Worm (Caenorhabditis elegans): Measurements from ENCODE around the gene B0222.11.

Gene B0222.11

DNA sequence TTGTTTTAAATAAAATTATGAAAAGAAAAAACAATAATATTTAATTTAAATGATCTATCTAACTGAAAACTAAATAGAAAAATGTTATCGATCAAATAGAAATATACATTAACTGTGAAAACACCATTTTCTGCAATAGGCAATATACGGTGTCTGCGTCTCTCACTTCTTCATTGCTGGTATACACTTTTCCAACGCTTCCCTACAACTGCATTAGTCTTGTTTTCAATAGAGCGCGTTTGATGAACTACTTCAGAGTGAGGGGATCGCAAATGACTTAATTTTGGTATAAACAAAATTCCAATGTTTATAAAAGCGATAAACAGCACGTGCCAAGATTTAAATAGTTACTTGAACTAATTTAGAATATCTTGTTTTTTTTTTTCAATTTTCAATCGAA, 44.5 kb upstream of the B0222.11 start (continued):
- TF ChIP-seq nhr-21 (tag; optimal IDR thresholded peaks at IDR 0.05) (peak; percentile 30), skn-1 (tag; optimal IDR thresholded peaks at IDR 0.05) (no peak), ama-1 (optimal IDR thresholded peaks at IDR 0.05) (no peak), zag-1 (tag; optimal IDR thresholded peaks at IDR 0.05) (no peak), F13H6.1 (tag; optimal IDR thresholded peaks at IDR 0.05) (peak; percentile 21), snpc-4 (tag; optimal IDR thresholded peaks at IDR 0.05) (peak; percentile 18), nhr-237 (tag; optimal IDR thresholded peaks at IDR 0.05) (no peak), unc-55 (GFP tag; optimal IDR thresholded peaks at IDR 0.05) (peak; percentile 91), blmp-1 (tag; optimal IDR thresholded peaks at IDR 0.05; ENCODE audit: insufficient read depth) (no peak), nhr-23 (tag; optimal IDR thresholded peaks at IDR 0.05) (no peak), mdl-1 (tag; optimal IDR thresholded peaks at IDR 0.05) (peak in 1 of 2 experiments; percentile 27), ztf-11 (tag; optimal IDR thresholded peaks at IDR 0.05) (no peak), lin-11 (tag; optimal IDR thresholded peaks at IDR 0.05) (no peak), dmd-4 (tag; optimal IDR thresholded peaks at IDR 0.05) (no peak), ztf-1 (GFP tag; conservative IDR thresholded peaks at IDR 0.05) (no peak), unc-39 (tag; optimal IDR thresholded peaks at IDR 0.05) (no peak), nhr-25 (tag; optimal IDR thresholded peaks at IDR 0.05) (no peak), nhr-12 (tag; optimal IDR thresholded peaks at IDR 0.05) (no peak), nhr-77 (tag; optimal IDR thresholded peaks at IDR 0.05) (no peak)

DNA sequence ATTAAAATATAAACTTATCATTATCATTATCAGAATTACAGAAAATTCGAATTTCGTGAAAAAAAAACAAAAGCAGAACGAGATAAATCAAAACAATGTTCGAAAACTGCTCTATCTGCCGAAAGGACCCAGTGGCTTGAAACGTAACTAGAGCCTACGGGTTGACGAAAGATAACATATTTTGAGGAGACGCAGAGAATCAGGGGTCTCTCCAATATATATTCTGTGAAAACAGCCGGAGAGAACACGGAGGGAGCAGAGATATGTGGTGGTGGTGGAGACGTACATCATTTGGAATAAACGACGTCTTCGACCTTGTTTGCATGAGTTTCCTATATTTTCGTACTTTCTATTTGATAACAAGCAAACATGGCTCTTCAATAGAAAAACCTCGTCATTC, 40.9 kb upstream of the B0222.11 start:
- no peak for TF ChIP-seq peb-1 (tag; optimal IDR thresholded peaks at IDR 0.05)
- TF ChIP-seq ztf-11 (tag; optimal IDR thresholded peaks at IDR 0.05), result no peak
- TF ChIP-seq lin-11 (tag; optimal IDR thresholded peaks at IDR 0.05), result no peak
- peak; percentile 48 for TF ChIP-seq unc-55 (GFP tag; optimal IDR thresholded peaks at IDR 0.05)
- no peak for TF ChIP-seq nhr-6 (tag; optimal IDR thresholded peaks at IDR 0.05)
- TF ChIP-seq gmeb-1 (tag; optimal IDR thresholded peaks at IDR 0.05), result no peak
- TF ChIP-seq sem-4 (tag; optimal IDR thresholded peaks at IDR 0.05), result no peak
- TF ChIP-seq C34F6.9 (tag; optimal IDR thresholded peaks at IDR 0.05), result peak; percentile 12
- peak; percentile 18 for TF ChIP-seq F13H6.1 (tag; optimal IDR thresholded peaks at IDR 0.05)

DNA sequence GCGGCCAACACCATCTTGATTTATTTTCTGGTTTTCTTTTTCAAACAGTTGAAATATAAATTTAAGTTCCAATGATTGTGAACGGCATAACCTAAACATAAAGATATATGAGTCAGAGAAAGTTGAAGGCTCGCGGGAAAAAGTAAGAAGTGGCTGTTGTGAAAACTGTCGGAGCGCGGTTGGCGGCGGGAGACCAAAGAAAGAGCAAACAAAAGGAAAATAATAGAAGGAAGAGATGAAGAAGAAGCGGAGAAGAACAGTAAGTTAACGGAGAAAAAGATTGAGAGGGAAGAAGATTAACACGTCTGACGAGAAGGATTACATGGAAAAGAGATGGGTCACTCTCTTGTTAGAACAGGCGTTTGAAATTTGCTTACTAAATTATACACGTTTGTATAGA, 39.4 kb upstream of the B0222.11 start, which contains the start of gene inx-10:
TSS of gene inx-10 (minus strand) at position 101 of the 400 bp plus-strand sequence.
- TF ChIP-seq elt-1 (tag; optimal IDR thresholded peaks at IDR 0.05) (no peak), nhr-10 (tag; optimal IDR thresholded peaks at IDR 0.05) (no peak)

DNA sequence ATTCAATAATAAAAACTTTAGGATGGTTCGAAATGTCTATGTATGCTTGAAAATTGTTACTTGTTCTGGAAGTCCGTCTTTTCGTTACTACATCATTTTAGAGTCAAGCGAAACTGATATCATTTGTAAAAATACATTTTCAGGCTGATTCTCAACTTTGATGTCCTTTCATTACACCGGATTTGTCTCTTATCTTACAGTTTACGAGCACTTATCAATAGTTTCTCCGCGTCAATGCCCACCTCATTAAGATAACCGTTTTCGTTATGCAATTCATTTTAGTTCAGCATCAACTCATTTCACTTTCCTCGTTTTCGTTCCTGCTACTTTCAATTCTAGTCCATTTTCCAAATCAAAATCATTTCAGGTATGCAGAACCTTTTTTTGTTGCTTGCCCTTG, 34.7 kb upstream of the B0222.11 start, which contains the start of gene asp-2:
TSS of gene asp-2 (plus strand) at position 368 of the 400 bp plus-strand sequence.
- TF ChIP-seq sma-9 (GFP tag; optimal IDR thresholded peaks at IDR 0.05), result peak; percentile 49
- TF ChIP-seq sma-9 (tag; optimal IDR thresholded peaks at IDR 0.05), result no peak
- TF ChIP-seq zag-1 (tag; optimal IDR thresholded peaks at IDR 0.05), result no peak
- peak; percentile 79 for TF ChIP-seq fos-1 (tag; optimal IDR thresholded peaks at IDR 0.05)
- TF ChIP-seq lin-11 (tag; optimal IDR thresholded peaks at IDR 0.05), result no peak
- no peak for TF ChIP-seq lin-13 (GFP tag; optimal IDR thresholded peaks at IDR 0.05)

DNA sequence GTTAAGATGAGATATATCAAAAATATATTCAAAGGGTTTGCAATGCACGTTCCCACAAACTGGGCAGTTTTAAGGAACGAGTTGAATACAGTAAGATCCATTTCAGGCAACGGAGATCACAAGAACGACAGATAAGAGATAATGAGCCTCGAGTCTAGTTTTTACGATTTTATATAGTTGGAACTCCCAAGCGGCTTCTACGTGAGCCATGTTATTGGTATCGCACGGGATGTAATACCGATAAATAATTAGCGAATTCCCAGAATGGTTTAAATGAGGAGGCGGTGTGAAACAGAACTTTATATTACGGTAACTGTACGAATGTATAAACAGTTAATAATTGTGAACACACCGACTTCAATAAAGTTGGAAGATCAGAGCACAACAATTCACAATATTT, 30.9 kb upstream of the B0222.11 start, which contains the start of gene str-177:
TSS of gene str-177 (minus strand) at position 101 of the 400 bp plus-strand sequence.
- TF ChIP-seq ztf-11 (tag; optimal IDR thresholded peaks at IDR 0.05) (no peak), dmd-4 (tag; optimal IDR thresholded peaks at IDR 0.05) (no peak), lin-39 (tag; optimal IDR thresholded peaks at IDR 0.05) (no peak), F13H6.1 (tag; optimal IDR thresholded peaks at IDR 0.05) (no peak), zag-1 (tag; optimal IDR thresholded peaks at IDR 0.05) (no peak), ceh-16 (tag; optimal IDR thresholded peaks at IDR 0.05) (no peak), nhr-129 (tag; optimal IDR thresholded peaks at IDR 0.05) (no peak), nhr-21 (tag; optimal IDR thresholded peaks at IDR 0.05) (no peak), elt-1 (tag; optimal IDR thresholded peaks at IDR 0.05) (no peak), gmeb-1 (tag; optimal IDR thresholded peaks at IDR 0.05) (no peak), lin-11 (tag; optimal IDR thresholded peaks at IDR 0.05) (no peak), crh-2 (tag; optimal IDR thresholded peaks at IDR 0.05) (no peak), sma-3 (GFP tag; optimal IDR thresholded peaks at IDR 0.05) (no peak), mdl-1 (tag; optimal IDR thresholded peaks at IDR 0.05) (no peak), sem-4 (tag; optimal IDR thresholded peaks at IDR 0.05) (no peak), nhr-11 (tag; optimal IDR thresholded peaks at IDR 0.05) (no peak)
